Worm (Caenorhabditis elegans): ENCODE measurements around the gene nos-1.

- TF ChIP-seq C08G9.2 (tag; optimal IDR thresholded peaks at IDR 0.05) (no peak), tbx-2 (tag; optimal IDR thresholded peaks at IDR 0.05) (no peak), ama-1 (optimal IDR thresholded peaks at IDR 0.05) (no peak), pqm-1 (tag; optimal IDR thresholded peaks at IDR 0.05) (no peak), pat-9 (tag; optimal IDR thresholded peaks at IDR 0.05) (no peak), elt-4 (tag; optimal IDR thresholded peaks at IDR 0.05) (no peak), rnt-1 (tag; optimal IDR thresholded peaks at IDR 0.05) (no peak)
Measured at ce11 chrII:10948236-10949025, 4.5 kb downstream of the nos-1 start.

All from whole organism, late embryonic.